Fruit fly (Drosophila melanogaster) whole organism, embryonic: ENCODE results near the gene Jhbp12.

Experiments
- B-H2 ChIP-seq: fragments of 200-800 bp; sonication (Bioruptor generic); optimal IDR thresholded peaks from 2 replicates; lab custom pipeline; 2018; ENCODE audit warnings: missing biosample characterization, mild to moderate bottlenecking, missing genetic modification characterization
- BEAF-32 ChIP-seq: fragments of 200-800 bp; sonication (Bioruptor generic); optimal IDR thresholded peaks from 3 replicates; lab custom pipeline; 2017; ENCODE audit warnings: missing biosample characterization, missing genetic modification characterization, mild to moderate bottlenecking, moderate library complexity, missing genetic modification reagents
- CG10209 ChIP-seq: fragments of 200-800 bp; sonication (Bioruptor generic); optimal IDR thresholded peaks from 3 replicates; lab custom pipeline; 2017; ENCODE audit warnings: missing biosample characterization, mild to moderate bottlenecking, missing genetic modification characterization, missing genetic modification reagents
- CG11696 ChIP-seq: fragments of 200-800 bp; sonication (Bioruptor generic); IDR thresholded peaks from 2 replicates; pipeline ENCODE4 v1.3.6; 2022; ENCODE audit warnings: missing biosample characterization, missing genetic modification characterization
- CG13775 ChIP-seq: fragments of 200-800 bp; sonication (Bioruptor generic); optimal IDR thresholded peaks from 3 replicates; lab custom pipeline; 2017; ENCODE audit warnings: missing biosample characterization, mild to moderate bottlenecking, missing genetic modification characterization
- CG15011 ChIP-seq: fragments of 200-800 bp; sonication (Bioruptor generic); optimal IDR thresholded peaks from 3 replicates; lab custom pipeline; 2018; ENCODE audit warnings: missing biosample characterization, mild to moderate bottlenecking, missing genetic modification characterization
- CG15269 ChIP-seq: fragments of 200-800 bp; sonication (Bioruptor generic); optimal IDR thresholded peaks from 2 replicates; lab custom pipeline; 2018; ENCODE audit warnings: missing biosample characterization, mild to moderate bottlenecking, missing genetic modification characterization, moderate library complexity
- CG1529 ChIP-seq: fragments of 200-800 bp; sonication (Bioruptor generic); optimal IDR thresholded peaks from 3 replicates; lab custom pipeline; 2018; ENCODE audit warnings: missing biosample characterization, missing genetic modification characterization
- CG1647 ChIP-seq: fragments of 200-800 bp; sonication (Bioruptor generic); optimal IDR thresholded peaks from 3 replicates; lab custom pipeline; 2016; ENCODE audit warnings: missing biosample characterization, missing genetic modification characterization
- CG17912 ChIP-seq: fragments of 200-800 bp; sonication (Bioruptor generic); optimal IDR thresholded peaks from 2 replicates; lab custom pipeline; 2018; ENCODE audit warnings: missing biosample characterization, mild to moderate bottlenecking, missing genetic modification characterization
- CG30020 ChIP-seq: fragments of 200-800 bp; optimal IDR thresholded peaks from 2 replicates; lab custom pipeline; 2019; ENCODE audit warnings: missing biosample characterization, mild to moderate bottlenecking, missing genetic modification characterization, moderate library complexity
- CG30403 ChIP-seq: fragments of 200-800 bp; sonication (Bioruptor generic); optimal IDR thresholded peaks from 3 replicates; lab custom pipeline; 2016; ENCODE audit warnings: missing biosample characterization, missing genetic modification characterization
- CG30431 ChIP-seq: fragments of 200-800 bp; sonication (Bioruptor generic); optimal IDR thresholded peaks from 2 replicates; lab custom pipeline; 2017; ENCODE audit warnings: missing biosample characterization, missing genetic modification characterization
- CG6272 ChIP-seq: fragments of 200-800 bp; sonication (Bioruptor generic); IDR thresholded peaks from 2 replicates; pipeline ENCODE4 v1.3.6; 2022; ENCODE audit warnings: missing biosample characterization, missing genetic modification characterization
- CG7745 ChIP-seq: fragments of 200-800 bp; sonication (Bioruptor generic); optimal IDR thresholded peaks from 2 replicates; lab custom pipeline; 2018; ENCODE audit warnings: missing biosample characterization, mild to moderate bottlenecking, missing genetic modification characterization, moderate library complexity
- CG8478 ChIP-seq: fragments of >200 bp; optimal IDR thresholded peaks from 2 replicates; lab custom pipeline; 2018
- CG9437 ChIP-seq: fragments of 200-800 bp; sonication (Bioruptor generic); optimal IDR thresholded peaks from 2 replicates; lab custom pipeline; 2018; ENCODE audit warnings: missing biosample characterization, mild to moderate bottlenecking, missing genetic modification characterization
- CG9797 ChIP-seq: fragments of 200-800 bp; sonication (Bioruptor generic); optimal IDR thresholded peaks from 3 replicates; lab custom pipeline; 2018; ENCODE audit warnings: missing biosample characterization, mild to moderate bottlenecking, missing genetic modification characterization
- Eip74EF ChIP-seq, 2 experiments: fragments of 200-800 bp in 1 of 2; fragments of >200 bp in 1 of 2; sonication (Bioruptor generic) in 1 of 2; optimal IDR thresholded peaks; 2 replicates each; lab custom pipeline; 2017 to 2019; ENCODE audit warnings: missing biosample characterization in 2 of 2, missing genetic modification characterization in 2 of 2, mild to moderate bottlenecking in 1 of 2, moderate library complexity in 1 of 2
- HLH4C ChIP-seq: fragments of 200-800 bp; sonication (Bioruptor generic); IDR thresholded peaks from 3 replicates; pipeline ENCODE4 v1.3.6; 2022; ENCODE audit warnings: missing biosample characterization, missing genetic modification characterization; ENCODE audit not compliant: partially characterized antibody
- Kr ChIP-seq: fragments of 200-800 bp; sonication (Bioruptor generic); optimal IDR thresholded peaks from 2 replicates; lab custom pipeline; 2017; ENCODE audit warnings: missing biosample characterization, mild to moderate bottlenecking, missing genetic modification characterization
- MBD-R2 ChIP-seq: fragments of 200-800 bp; sonication (Bioruptor generic); IDR thresholded peaks from 2 replicates; pipeline ENCODE4 v1.3.6; 2022; ENCODE audit warnings: missing biosample characterization, missing genetic modification characterization
- NC2α ChIP-seq: fragments of 200-800 bp; sonication (Bioruptor generic); optimal IDR thresholded peaks from 2 replicates; lab custom pipeline; 2016; ENCODE audit warnings: missing biosample characterization, missing genetic modification characterization
- NK7.1 ChIP-seq: fragments of 200-800 bp; sonication (Bioruptor generic); optimal IDR thresholded peaks from 3 replicates; lab custom pipeline; 2016; ENCODE audit warnings: missing biosample characterization, missing genetic modification characterization
- Neu2 ChIP-seq: fragments of 200-800 bp; sonication (Bioruptor generic); optimal IDR thresholded peaks from 3 replicates; lab custom pipeline; 2016; ENCODE audit warnings: missing biosample characterization, missing genetic modification characterization, borderline replicate concordance
- Pdp1 ChIP-seq, 2 experiments: fragments of 200-800 bp; sonication (Bioruptor generic); optimal IDR thresholded peaks; 3 replicates each; lab custom pipeline; 2016; ENCODE audit warnings: missing biosample characterization in 2 of 2, missing genetic modification characterization in 2 of 2, mild to moderate bottlenecking in 1 of 2, moderate library complexity in 1 of 2
- Rfx ChIP-seq: fragments of 200-800 bp; sonication (Bioruptor generic); IDR thresholded peaks from 2 replicates; pipeline ENCODE4 v1.3.6; 2022; ENCODE audit warnings: missing biosample characterization, missing genetic modification characterization
- Sry-β ChIP-seq: fragments of 200-800 bp; sonication (Bioruptor generic); optimal IDR thresholded peaks from 2 replicates; lab custom pipeline; 2018; ENCODE audit warnings: missing biosample characterization, mild to moderate bottlenecking, missing genetic modification characterization, moderate library complexity
- Ssrp ChIP-seq: fragments of 200-800 bp; sonication (Bioruptor generic); optimal IDR thresholded peaks from 2 replicates; lab custom pipeline; 2018; ENCODE audit warnings: missing biosample characterization, mild to moderate bottlenecking, missing genetic modification characterization, moderate library complexity
- az2 ChIP-seq: fragments of 200-800 bp; sonication (Bioruptor generic); optimal IDR thresholded peaks from 3 replicates; lab custom pipeline; 2016; ENCODE audit warnings: missing biosample characterization, missing genetic modification characterization
- ci ChIP-seq: fragments of 200-800 bp; sonication (Bioruptor generic); IDR thresholded peaks from 3 replicates; pipeline ENCODE4 v1.3.6; 2022; ENCODE audit warnings: missing biosample characterization, missing genetic modification characterization
- ems ChIP-seq: fragments of 200-800 bp; sonication (Bioruptor generic); optimal IDR thresholded peaks from 3 replicates; lab custom pipeline; 2016; ENCODE audit warnings: missing biosample characterization, missing genetic modification characterization
- eve ChIP-seq, 2 experiments: fragments of >200 bp; optimal IDR thresholded peaks; 2 replicates each; lab custom pipeline; 2017; ENCODE audit warnings: missing biosample characterization in 2 of 2, missing genetic modification characterization in 2 of 2
- fd3F ChIP-seq: fragments of 200-800 bp; sonication (Bioruptor generic); optimal IDR thresholded peaks from 2 replicates; lab custom pipeline; 2018; ENCODE audit warnings: missing biosample characterization, mild to moderate bottlenecking, missing genetic modification characterization, moderate library complexity
- fu2 ChIP-seq: fragments of 200-800 bp; sonication (Bioruptor generic); optimal IDR thresholded peaks from 2 replicates; lab custom pipeline; 2016; ENCODE audit warnings: missing biosample characterization, missing genetic modification characterization
- hbn ChIP-seq: fragments of 200-800 bp; sonication (Bioruptor generic); IDR thresholded peaks from 2 replicates; pipeline ENCODE4 v1.3.6; 2022; ENCODE audit warnings: missing biosample characterization, missing genetic modification characterization; ENCODE audit not compliant: partially characterized antibody
- jigr1 ChIP-seq: fragments of 200-800 bp; sonication (Bioruptor generic); IDR thresholded peaks from 3 replicates; pipeline ENCODE4 v1.3.6; 2022; ENCODE audit warnings: missing biosample characterization, missing genetic modification characterization
- jumu ChIP-seq: fragments of 200-800 bp; sonication (Bioruptor generic); optimal IDR thresholded peaks from 3 replicates; lab custom pipeline; 2016; ENCODE audit warnings: missing biosample characterization, missing genetic modification characterization
- lilli ChIP-seq: fragments of 200-800 bp; sonication (Bioruptor generic); optimal IDR thresholded peaks from 3 replicates; lab custom pipeline; 2016; ENCODE audit warnings: missing biosample characterization, missing genetic modification characterization
- maf-S ChIP-seq: fragments of 200-800 bp; sonication (Bioruptor generic); optimal IDR thresholded peaks from 2 replicates; lab custom pipeline; 2016; ENCODE audit warnings: missing biosample characterization, missing genetic modification characterization
- odd ChIP-seq: fragments of 200-800 bp; sonication (Bioruptor generic); optimal IDR thresholded peaks from 2 replicates; lab custom pipeline; 2017; ENCODE audit warnings: missing biosample characterization, mild to moderate bottlenecking, missing genetic modification characterization
- pho ChIP-seq: fragments of 200-800 bp; sonication (Bioruptor generic); optimal IDR thresholded peaks from 2 replicates; lab custom pipeline; 2016; ENCODE audit warnings: missing biosample characterization, missing genetic modification characterization
- phol ChIP-seq: fragments of 200-800 bp; sonication (Bioruptor generic); optimal IDR thresholded peaks from 3 replicates; lab custom pipeline; 2018; ENCODE audit warnings: missing biosample characterization, mild to moderate bottlenecking, missing genetic modification characterization, moderate library complexity
- psq ChIP-seq: fragments of 200-800 bp; sonication (Bioruptor generic); optimal IDR thresholded peaks from 2 replicates; lab custom pipeline; 2017; ENCODE audit warnings: missing biosample characterization, missing genetic modification characterization
- pzg ChIP-seq: fragments of 200-800 bp; sonication (Bioruptor generic); optimal IDR thresholded peaks from 3 replicates; lab custom pipeline; 2018; ENCODE audit warnings: missing biosample characterization, mild to moderate bottlenecking, missing genetic modification characterization, moderate library complexity
- seq ChIP-seq: fragments of 200-800 bp; sonication (Bioruptor generic); IDR thresholded peaks from 2 replicates; pipeline ENCODE4 v1.3.6; 2022; ENCODE audit warnings: missing biosample characterization, missing genetic modification characterization
- slou ChIP-seq: fragments of 200-800 bp; sonication (Bioruptor generic); optimal IDR thresholded peaks from 3 replicates; lab custom pipeline; 2016; ENCODE audit warnings: missing biosample characterization, missing genetic modification characterization
- sqz ChIP-seq: fragments of 200-800 bp; sonication (Bioruptor generic); optimal IDR thresholded peaks from 3 replicates; lab custom pipeline; 2018; ENCODE audit warnings: missing biosample characterization, mild to moderate bottlenecking, missing genetic modification characterization
- tap ChIP-seq: fragments of 200-800 bp; optimal IDR thresholded peaks from 3 replicates; lab custom pipeline; 2019; ENCODE audit warnings: missing biosample characterization, mild to moderate bottlenecking, missing genetic modification characterization, moderate library complexity
- tin ChIP-seq: fragments of 200-800 bp; sonication (Bioruptor generic); optimal IDR thresholded peaks from 3 replicates; lab custom pipeline; 2016; ENCODE audit warnings: missing biosample characterization, missing genetic modification characterization
- toy ChIP-seq: fragments of 200-800 bp; sonication (Bioruptor generic); IDR thresholded peaks from 2 replicates; pipeline ENCODE4 v1.3.6; 2022; ENCODE audit warnings: missing biosample characterization, missing genetic modification characterization

The Jhbp12 gene

dm6 chr3R:24567427-24567771 is 42.8 kb downstream of the Jhbp12 start (continued):
- TF ChIP-seq CG9797 (GFP tag; lab: Kevin White, UChicago), result no peak
- TF ChIP-seq phol (tag; lab: Kevin White, UChicago), result peak; percentile 83
- TF ChIP-seq toy (GFP tag; lab: Robert Waterston, UW), result no peak
- peak in 1 of 2 experiments; percentile 84 for TF ChIP-seq Eip74EF (GFP tag; optimal IDR thresholded peaks at IDR 0.05; lab: Kevin White, UChicago)
- TF ChIP-seq pzg, result no peak
- peak; percentile 93 for TF ChIP-seq Rfx (GFP tag; lab: Robert Waterston, UW)
- peak; percentile 89 for TF ChIP-seq lilli (GFP tag; lab: Kevin White, UChicago)
- TF ChIP-seq CG15269 (tag; lab: Kevin White, UChicago), result peak; percentile 91
- peak; percentile 77 for TF ChIP-seq CG9437 (GFP tag; lab: Kevin White, UChicago)
- TF ChIP-seq CG13775 (GFP tag; lab: Kevin White, UChicago), result peak; percentile 70
- TF ChIP-seq CG30020, result peak; percentile 24
- TF ChIP-seq HLH4C (GFP tag; lab: Robert Waterston, UW), result no peak
- peak; percentile 77 for TF ChIP-seq psq (GFP tag; lab: Kevin White, UChicago)
- peak; percentile 75 for TF ChIP-seq odd (GFP tag; lab: Kevin White, UChicago)
- TF ChIP-seq pho (GFP tag; lab: Kevin White, UChicago), result peak; percentile 91
- TF ChIP-seq az2 (GFP tag; lab: Kevin White, UChicago), result peak; percentile 88
- peak; percentile 61 for TF ChIP-seq CG15011 (GFP tag; lab: Kevin White, UChicago)
- TF ChIP-seq NC2α (GFP tag; lab: Kevin White, UChicago), result peak; percentile 79
- peak in 1 of 2 experiments; percentile 92 for TF ChIP-seq eve (GFP tag; optimal IDR thresholded peaks at IDR 0.05; lab: Kevin White, UChicago)
- peak; percentile 85 for TF ChIP-seq tap (tag; lab: Kevin White, UChicago)
- TF ChIP-seq jumu (GFP tag; lab: Kevin White, UChicago), result peak; percentile 90
- peak; percentile 88 for TF ChIP-seq CG10209 (GFP tag; lab: Kevin White, UChicago)
- TF ChIP-seq maf-S (GFP tag; lab: Kevin White, UChicago), result peak; percentile 87
- peak; percentile 91 to 94 for TF ChIP-seq Pdp1 (GFP tag; optimal IDR thresholded peaks at IDR 0.05; lab: Kevin White, UChicago)
- TF ChIP-seq B-H2 (GFP tag; lab: Kevin White, UChicago), result no peak
- peak; percentile 91 for TF ChIP-seq CG30403
- no peak for TF ChIP-seq Neu2 (GFP tag; lab: Kevin White, UChicago)
- TF ChIP-seq NK7.1, result peak; percentile 82
- no peak for TF ChIP-seq BEAF-32
- peak; percentile 96 for TF ChIP-seq ci (GFP tag; lab: Robert Waterston, UW)
- TF ChIP-seq hbn (GFP tag; lab: Robert Waterston, UW), result no peak
- TF ChIP-seq sqz (GFP tag; lab: Kevin White, UChicago), result peak; percentile 46
- no peak for TF ChIP-seq Kr (GFP tag; lab: Kevin White, UChicago)
- no peak for TF ChIP-seq Sry-β
- TF ChIP-seq CG17912, result peak; percentile 60
- TF ChIP-seq seq (GFP tag; lab: Robert Waterston, UW), result peak; percentile 85
- TF ChIP-seq CG6272, result no peak; the same call in 1 of the 2 replicates
- TF ChIP-seq jigr1 (GFP tag; lab: Robert Waterston, UW), result no peak
- TF ChIP-seq Ssrp (tag; lab: Kevin White, UChicago), result peak; percentile 83
- TF ChIP-seq fd3F (GFP tag; lab: Kevin White, UChicago), result peak; percentile 75
- TF ChIP-seq MBD-R2 (GFP tag; lab: Robert Waterston, UW), result peak; percentile 61
- peak; percentile 86 for TF ChIP-seq ems (GFP tag; lab: Kevin White, UChicago)
- TF ChIP-seq CG7745 (tag; lab: Kevin White, UChicago), result no peak
- peak; percentile 89 for TF ChIP-seq fu2
- peak; percentile 70 for TF ChIP-seq CG1529
- TF ChIP-seq tin, result peak; percentile 89
- peak; percentile 78 for TF ChIP-seq CG1647 (GFP tag; lab: Kevin White, UChicago)
- TF ChIP-seq CG8478 (lab: Kevin White, UChicago), result no peak
- TF ChIP-seq CG30431 (GFP tag; lab: Kevin White, UChicago), result peak; percentile 81
- peak; percentile 73 for TF ChIP-seq CG11696 (GFP tag; lab: Robert Waterston, UW)
- TF ChIP-seq slou, result peak; percentile 81
